Worm (Caenorhabditis elegans): ENCODE measurements around the gene clhm-1.

The clhm-1 gene

ce11 chrII:6891176-6891575, 20.4 kb upstream of the clhm-1 start (continued):
- no peak for TF ChIP-seq cebp-1 (GFP tag; IDR thresholded peaks at IDR 0.05)
- TF ChIP-seq cebp-1 (tag; optimal IDR thresholded peaks at IDR 0.05): peak; percentile 75
- 0 out of 2 replicates have a peak, but pooled peaks have one; percentile 39 for TF ChIP-seq madf-6 (GFP tag; IDR thresholded peaks at IDR 0.05)
- TF ChIP-seq repo-1 (tag; optimal IDR thresholded peaks at IDR 0.05): peak; percentile 5
- peak; percentile 49 for TF ChIP-seq ztf-26 (tag; optimal IDR thresholded peaks at IDR 0.05)
- peak; percentile 44 for TF ChIP-seq nhr-80 (tag; optimal IDR thresholded peaks at IDR 0.05)
- TF ChIP-seq cebp-2 (GFP tag; IDR thresholded peaks at IDR 0.05): no peak
- TF ChIP-seq B0261.1 (tag; optimal IDR thresholded peaks at IDR 0.05): no peak
- TF ChIP-seq F22D6.2 (tag; optimal IDR thresholded peaks at IDR 0.05): peak; percentile 9
- peak; percentile 35 for TF ChIP-seq lin-54 (GFP tag; optimal IDR thresholded peaks at IDR 0.05)
- TF ChIP-seq rcor-1 (GFP tag; IDR thresholded peaks at IDR 0.05): 0 out of 2 replicates have a peak, but pooled peaks have one; percentile 6
- TF ChIP-seq hrde-1 (tag; optimal IDR thresholded peaks at IDR 0.05; ENCODE audit: borderline replicate concordance): peak; percentile 6
- TF ChIP-seq Y56A3A.18 (GFP tag; IDR thresholded peaks at IDR 0.05): peak; percentile 67; the same call in 1 of the 2 replicates
- peak; percentile 48 for TF ChIP-seq C06A6.2 (GFP tag; conservative IDR thresholded peaks at IDR 0.05)
- peak; percentile 80 for TF ChIP-seq egl-44 (GFP tag; IDR thresholded peaks at IDR 0.05)
- TF ChIP-seq dox-1 (GFP tag; IDR thresholded peaks at IDR 0.05): peak; percentile 43; the same call in 1 of the 2 replicates
- no peak for TF ChIP-seq T26A5.8 (tag; optimal IDR thresholded peaks at IDR 0.05)
- no peak for TF ChIP-seq F23B12.7 (tag; optimal IDR thresholded peaks at IDR 0.05; ENCODE audit: insufficient read depth)
- peak; percentile 63; the same call in 1 of the 2 replicates for TF ChIP-seq Y53G8AR.9 (GFP tag; conservative IDR thresholded peaks at IDR 0.05)
- no peak for TF ChIP-seq xnd-1 (tag; optimal IDR thresholded peaks at IDR 0.05)
- TF ChIP-seq mxl-1 (tag; optimal IDR thresholded peaks at IDR 0.05): peak; percentile 1
- TF ChIP-seq ama-1 (optimal IDR thresholded peaks at IDR 0.05): peak; percentile 66
- TF ChIP-seq ama-1 (GFP tag; optimal IDR thresholded peaks at IDR 0.05): no peak
- TF ChIP-seq chd-7 (tag; optimal IDR thresholded peaks at IDR 0.05): peak; percentile 68
- TF ChIP-seq madf-10 (tag; optimal IDR thresholded peaks at IDR 0.05): peak; percentile 39
- TF ChIP-seq snpc-4 (GFP tag; optimal IDR thresholded peaks at IDR 0.05): no peak
- TF ChIP-seq snpc-4 (tag; optimal IDR thresholded peaks at IDR 0.05): peak in 2 of 4 experiments; percentile 9 to 25
- peak; percentile 60 for TF ChIP-seq egrh-3 (GFP tag; IDR thresholded peaks at IDR 0.05)
- TF ChIP-seq hmg-20 (GFP tag; IDR thresholded peaks at IDR 0.05): 0 out of 2 replicates have a peak, but pooled peaks have one; percentile 15
- peak; percentile 91 for TF ChIP-seq zfh-2 (GFP tag; conservative IDR thresholded peaks at IDR 0.05)
- no peak for TF ChIP-seq die-1 (tag; optimal IDR thresholded peaks at IDR 0.05)
- no peak for TF ChIP-seq F52B5.7 (tag; optimal IDR thresholded peaks at IDR 0.05)
- TF ChIP-seq nhr-90 (tag; optimal IDR thresholded peaks at IDR 0.05): peak; percentile 63
- TF ChIP-seq F37B4.10 (GFP tag; IDR thresholded peaks at IDR 0.05): 0 out of 2 replicates have a peak, but pooled peaks have one; percentile 78

ce11 chrII:6890095-6890494, 19.3 kb upstream of the clhm-1 start, which contains the start of gene acer-1:
TSS of gene acer-1 (minus strand) at chrII:6890400.
- TF ChIP-seq cebp-1 (GFP tag; IDR thresholded peaks at IDR 0.05) (no peak), cebp-1 (tag; optimal IDR thresholded peaks at IDR 0.05) (peak; percentile 1), unc-130 (GFP tag; optimal IDR thresholded peaks at IDR 0.05) (no peak), sdz-38 (tag; optimal IDR thresholded peaks at IDR 0.05) (no peak), dpl-1 (GFP tag; optimal IDR thresholded peaks at IDR 0.05) (no peak), tbp1 (GFP tag; optimal IDR thresholded peaks at IDR 0.05) (no peak), F10E7.11 (tag; optimal IDR thresholded peaks at IDR 0.05) (peak; percentile 9), egl-44 (GFP tag; IDR thresholded peaks at IDR 0.05) (no peak), atf-7 (tag; optimal IDR thresholded peaks at IDR 0.05) (no peak), nfyb-1 (GFP tag; IDR thresholded peaks at IDR 0.05) (peak; percentile 8; the same call in 1 of the 2 replicates), K11D2.4 (GFP tag; IDR thresholded peaks at IDR 0.05) (no peak), sptf-2 (GFP tag; optimal IDR thresholded peaks at IDR 0.05) (no peak), F23B12.7 (tag; optimal IDR thresholded peaks at IDR 0.05; ENCODE audit: insufficient read depth) (no peak), ama-1 (optimal IDR thresholded peaks at IDR 0.05) (peak; percentile 88), ama-1 (GFP tag; optimal IDR thresholded peaks at IDR 0.05) (no peak), rcor-1 (GFP tag; IDR thresholded peaks at IDR 0.05) (no peak), ztf-28 (GFP tag; IDR thresholded peaks at IDR 0.05) (no peak), madf-8 (GFP tag; conservative IDR thresholded peaks at IDR 0.05) (no peak), chd-7 (tag; optimal IDR thresholded peaks at IDR 0.05) (no peak), F37B4.10 (GFP tag; IDR thresholded peaks at IDR 0.05) (no peak), D2030.7 (GFP tag; IDR thresholded peaks at IDR 0.05) (no peak), F57C9.4 (tag; optimal IDR thresholded peaks at IDR 0.05) (no peak), aptf-3 (GFP tag; IDR thresholded peaks at IDR 0.05) (no peak), zim-3 (tag; optimal IDR thresholded peaks at IDR 0.05) (peak; percentile 53), mcd-1 (GFP tag; IDR thresholded peaks at IDR 0.05) (0 out of 2 replicates have a peak, but pooled peaks have one; percentile 16)
